Fruit fly (Drosophila melanogaster) whole organism, pupa: ENCODE measurements around the gene nst.

Experiments
- CG10348 ChIP-seq: fragments of 200-800 bp; sonication (Bioruptor generic); IDR thresholded peaks from 2 replicates; pipeline ENCODE4 v1.3.6; 2022; ENCODE audit warnings: missing biosample characterization, missing genetic modification characterization
- CG12605 ChIP-seq: fragments of 200-800 bp; sonication (Bioruptor generic); IDR thresholded peaks from 2 replicates; pipeline ENCODE4 v1.3.6; 2022; ENCODE audit warnings: missing biosample characterization, missing genetic modification characterization
- CG13204 ChIP-seq: fragments of 200-800 bp; sonication (Bioruptor generic); optimal IDR thresholded peaks from 2 replicates; lab custom pipeline; 2018; ENCODE audit warnings: missing biosample characterization, mild to moderate bottlenecking, missing genetic modification characterization, moderate library complexity
- CG14655 ChIP-seq: fragments of 200-800 bp; sonication (Bioruptor generic); optimal IDR thresholded peaks from 3 replicates; lab custom pipeline; 2017; ENCODE audit warnings: mild to moderate bottlenecking, missing biosample characterization, missing genetic modification reagents, missing genetic modification characterization
- CG15710 ChIP-seq: fragments of 200-800 bp; sonication (Bioruptor generic); optimal IDR thresholded peaks from 2 replicates; lab custom pipeline; 2018; ENCODE audit warnings: missing biosample characterization, mild to moderate bottlenecking, missing genetic modification characterization, moderate library complexity
- CG17806 ChIP-seq: fragments of 200-800 bp; sonication (Bioruptor generic); optimal IDR thresholded peaks from 2 replicates; lab custom pipeline; 2018; ENCODE audit warnings: missing biosample characterization, mild to moderate bottlenecking, missing genetic modification characterization, moderate library complexity
- CG32121 ChIP-seq: fragments of 200-800 bp; sonication (Bioruptor generic); IDR thresholded peaks from 2 replicates; pipeline ENCODE4 v1.3.6; 2022; ENCODE audit warnings: missing biosample characterization, missing genetic modification characterization
- CG34367 ChIP-seq: fragments of 200-800 bp; sonication (Bioruptor generic); optimal IDR thresholded peaks from 2 replicates; lab custom pipeline; 2018; ENCODE audit warnings: missing biosample characterization, mild to moderate bottlenecking, missing genetic modification characterization
- CG4496 ChIP-seq: fragments of 200-800 bp; sonication (Bioruptor generic); IDR thresholded peaks from 3 replicates; pipeline ENCODE4 v1.3.6; 2022; ENCODE audit warnings: missing biosample characterization, missing genetic modification characterization
- CG8159 ChIP-seq: fragments of 200-800 bp; sonication (Bioruptor generic); optimal IDR thresholded peaks from 3 replicates; lab custom pipeline; 2018; ENCODE audit warnings: missing biosample characterization, mild to moderate bottlenecking, missing genetic modification characterization, moderate library complexity
- CG8301 ChIP-seq: fragments of 200-800 bp; sonication (Bioruptor generic); optimal IDR thresholded peaks from 2 replicates; lab custom pipeline; 2018; ENCODE audit warnings: missing biosample characterization, mild to moderate bottlenecking, missing genetic modification characterization
- CG9948 ChIP-seq: fragments of 200-800 bp; sonication (Bioruptor generic); optimal IDR thresholded peaks from 2 replicates; lab custom pipeline; 2018; ENCODE audit warnings: missing biosample characterization, mild to moderate bottlenecking, missing genetic modification characterization, moderate library complexity
- D1 ChIP-seq: fragments of 200-800 bp; sonication (Bioruptor generic); optimal IDR thresholded peaks from 2 replicates; lab custom pipeline; 2018; ENCODE audit warnings: missing biosample characterization, mild to moderate bottlenecking, missing genetic modification characterization, moderate library complexity
- EcR ChIP-seq: fragments of 200-800 bp; sonication (Bioruptor generic); optimal IDR thresholded peaks from 3 replicates; lab custom pipeline; 2019; ENCODE audit warnings: missing biosample characterization, missing genetic modification characterization, mild to moderate bottlenecking, moderate library complexity, missing genetic modification reagents
- Ets98B ChIP-seq: fragments of 200-800 bp; sonication (Bioruptor generic); IDR thresholded peaks from 2 replicates; pipeline ENCODE4 v1.3.6; 2022; ENCODE audit warnings: missing biosample characterization, missing genetic modification characterization
- Pif1A ChIP-seq: fragments of 200-800 bp; sonication (Bioruptor generic); optimal IDR thresholded peaks from 3 replicates; lab custom pipeline; 2016; ENCODE audit warnings: missing biosample characterization, missing genetic modification characterization
- Pif1B ChIP-seq: fragments of 200-800 bp; sonication (Bioruptor generic); optimal IDR thresholded peaks from 3 replicates; lab custom pipeline; 2016; ENCODE audit warnings: missing biosample characterization, missing genetic modification characterization
- Snoo ChIP-seq: fragments of 200-800 bp; sonication (Bioruptor generic); optimal IDR thresholded peaks from 3 replicates; lab custom pipeline; 2017; ENCODE audit warnings: missing biosample characterization, mild to moderate bottlenecking, missing genetic modification characterization, inconsistent platforms
- fd96Ca ChIP-seq: fragments of 200-800 bp; sonication (Bioruptor generic); IDR thresholded peaks from 3 replicates; pipeline ENCODE4 v1.3.6; 2022; ENCODE audit warnings: missing biosample characterization, missing genetic modification characterization
- gl ChIP-seq: fragments of 200-800 bp; sonication (Bioruptor generic); optimal IDR thresholded peaks from 2 replicates; lab custom pipeline; 2018; ENCODE audit warnings: missing biosample characterization, mild to moderate bottlenecking, missing genetic modification characterization
- rn ChIP-seq: fragments of 200-800 bp; sonication (Bioruptor generic); IDR thresholded peaks from 2 replicates; pipeline ENCODE4 v1.3.6; 2022; ENCODE audit warnings: missing biosample characterization, missing genetic modification characterization

The nst gene

dm6 chr3L:12564979-12565378, 35.0 kb upstream of the nst start:
- TF ChIP-seq EcR (GFP tag; lab: Kevin White, UChicago) (no peak), CG10348 (GFP tag; lab: Robert Waterston, UW) (no peak), CG14655 (GFP tag; lab: Kevin White, UChicago) (no peak), D1 (tag; lab: Kevin White, UChicago) (no peak)

- TF ChIP-seq CG15710: no peak
- TF ChIP-seq D1 (tag; lab: Kevin White, UChicago): no peak
- TF ChIP-seq Pif1A: no peak
- TF ChIP-seq Ets98B: no peak
- TF ChIP-seq EcR (GFP tag; lab: Kevin White, UChicago): no peak
- no peak for TF ChIP-seq CG8301 (tag; lab: Kevin White, UChicago)
- TF ChIP-seq CG17806 (tag; lab: Kevin White, UChicago): no peak
- no peak for TF ChIP-seq rn
- TF ChIP-seq CG14655 (GFP tag; lab: Kevin White, UChicago): no peak
- no peak for TF ChIP-seq CG10348 (GFP tag; lab: Robert Waterston, UW)
- TF ChIP-seq CG12605 (GFP tag; lab: Robert Waterston, UW): no peak
- TF ChIP-seq Snoo: no peak
- TF ChIP-seq fd96Ca (GFP tag; lab: Robert Waterston, UW): no peak
- no peak for TF ChIP-seq CG8159
- TF ChIP-seq CG4496 (GFP tag; lab: Robert Waterston, UW): no peak
- TF ChIP-seq Pif1B: no peak
- no peak for TF ChIP-seq CG13204 (GFP tag; lab: Kevin White, UChicago)
- no peak for TF ChIP-seq CG9948 (tag; lab: Kevin White, UChicago)
Observed at dm6 chr3L:12564284-12564683, 34.3 kb upstream of the nst start.

dm6 chr3L:12559273-12559672, 29.3 kb upstream of the nst start:
- no peak for TF ChIP-seq CG12605 (GFP tag; lab: Robert Waterston, UW)

dm6 chr3L:12557736-12558135, 27.8 kb upstream of the nst start:
- TF ChIP-seq Pif1A: peak; percentile 51
- peak; percentile 76 for TF ChIP-seq Snoo
- peak; percentile 81 for TF ChIP-seq CG8159
- peak; percentile 58 for TF ChIP-seq CG14655 (GFP tag; lab: Kevin White, UChicago)
- TF ChIP-seq fd96Ca (GFP tag; lab: Robert Waterston, UW): no peak
- TF ChIP-seq D1 (tag; lab: Kevin White, UChicago): peak; percentile 29
- TF ChIP-seq CG34367 (tag; lab: Kevin White, UChicago): peak; percentile 60
- TF ChIP-seq Ets98B: no peak
- TF ChIP-seq CG15710: peak; percentile 77
- TF ChIP-seq CG8301 (tag; lab: Kevin White, UChicago): peak; percentile 42
- TF ChIP-seq Pif1B: peak; percentile 53
- no peak for TF ChIP-seq CG4496 (GFP tag; lab: Robert Waterston, UW)
- peak; percentile 62 for TF ChIP-seq CG9948 (tag; lab: Kevin White, UChicago)
- TF ChIP-seq CG17806 (tag; lab: Kevin White, UChicago): peak; percentile 59

- peak; percentile 75 for TF ChIP-seq CG17806 (tag; lab: Kevin White, UChicago)
- peak; percentile 73 for TF ChIP-seq Ets98B
- peak; percentile 75 for TF ChIP-seq CG14655 (GFP tag; lab: Kevin White, UChicago)
- peak; percentile 76 for TF ChIP-seq Pif1B
- peak; percentile 72 for TF ChIP-seq Snoo
- TF ChIP-seq Pif1A: peak; percentile 78
- peak; percentile 80 for TF ChIP-seq CG15710
- no peak for TF ChIP-seq D1 (tag; lab: Kevin White, UChicago)
- no peak for TF ChIP-seq CG10348 (GFP tag; lab: Robert Waterston, UW)
- peak; percentile 58 for TF ChIP-seq gl (tag; lab: Kevin White, UChicago)
- TF ChIP-seq CG12605 (GFP tag; lab: Robert Waterston, UW): peak; percentile 64
- TF ChIP-seq rn: 0 out of 2 replicates have a peak, but pooled peaks have one; percentile 36
- peak; percentile 70 for TF ChIP-seq CG9948 (tag; lab: Kevin White, UChicago)
- peak; percentile 76 for TF ChIP-seq CG4496 (GFP tag; lab: Robert Waterston, UW)
- TF ChIP-seq CG8159: peak; percentile 78
- TF ChIP-seq CG13204 (GFP tag; lab: Kevin White, UChicago): peak; percentile 46
- TF ChIP-seq EcR (GFP tag; lab: Kevin White, UChicago): no peak
- peak; percentile 70 for TF ChIP-seq CG32121 (GFP tag; lab: Robert Waterston, UW)
- TF ChIP-seq CG8301 (tag; lab: Kevin White, UChicago): peak; percentile 64
- peak; percentile 75 for TF ChIP-seq CG34367 (tag; lab: Kevin White, UChicago)
- peak; percentile 84 for TF ChIP-seq fd96Ca (GFP tag; lab: Robert Waterston, UW)
Observed at dm6 chr3L:12551671-12552070, 21.7 kb upstream of the nst start.

dm6 chr3L:12549471-12549870, 19.5 kb upstream of the nst start:
- TF ChIP-seq CG32121 (GFP tag; lab: Robert Waterston, UW) (no peak), Snoo (no peak), CG8159 (peak; percentile 20)

- no peak for TF ChIP-seq CG32121 (GFP tag; lab: Robert Waterston, UW)
- TF ChIP-seq EcR (GFP tag; lab: Kevin White, UChicago): no peak
- no peak for TF ChIP-seq CG9948 (tag; lab: Kevin White, UChicago)
- no peak for TF ChIP-seq D1 (tag; lab: Kevin White, UChicago)
- no peak for TF ChIP-seq gl (tag; lab: Kevin White, UChicago)
- TF ChIP-seq CG8301 (tag; lab: Kevin White, UChicago): no peak
- no peak for TF ChIP-seq CG10348 (GFP tag; lab: Robert Waterston, UW)
- TF ChIP-seq CG12605 (GFP tag; lab: Robert Waterston, UW): no peak
- TF ChIP-seq rn: no peak
- no peak for TF ChIP-seq Pif1B
- no peak for TF ChIP-seq Ets98B
- no peak for TF ChIP-seq CG34367 (tag; lab: Kevin White, UChicago)
- no peak for TF ChIP-seq CG17806 (tag; lab: Kevin White, UChicago)
- TF ChIP-seq CG13204 (GFP tag; lab: Kevin White, UChicago): no peak
Observed at dm6 chr3L:12537123-12537522, 7.2 kb upstream of the nst start, which contains the start of gene CG4069. TSS of gene CG4069 (minus strand) at chr3L:12537315.
